Fruit fly (Drosophila melanogaster) whole organism, prepupa: Measurements from ENCODE around the gene tna.

ENCODE experiments used
- Blimp-1 ChIP-seq: fragments of 200-800 bp; sonication (Bioruptor generic); optimal IDR thresholded peaks from 3 replicates; lab custom pipeline; 2017; ENCODE audit warnings: missing biosample characterization, missing genetic modification characterization, mild to moderate bottlenecking, moderate library complexity, missing genetic modification reagents
- CG10669 ChIP-seq: fragments of 200-800 bp; sonication (Bioruptor generic); optimal IDR thresholded peaks from 3 replicates; lab custom pipeline; 2018; ENCODE audit warnings: missing biosample characterization, mild to moderate bottlenecking, missing genetic modification characterization, moderate library complexity
- CG11294 ChIP-seq: fragments of 200-800 bp; sonication (Bioruptor generic); IDR thresholded peaks from 2 replicates; pipeline ENCODE4 v1.3.6; 2022; ENCODE audit warnings: missing biosample characterization, missing genetic modification characterization
- CG11762 ChIP-seq: fragments of 200-800 bp; sonication (Bioruptor generic); optimal IDR thresholded peaks from 3 replicates; lab custom pipeline; 2016; ENCODE audit warnings: missing biosample characterization, missing genetic modification characterization; ENCODE audit not compliant: insufficient read depth
- CG11902 ChIP-seq: fragments of 200-800 bp; sonication (Bioruptor generic); optimal IDR thresholded peaks from 3 replicates; lab custom pipeline; 2016; ENCODE audit warnings: missing biosample characterization, missing genetic modification characterization
- CG15336 ChIP-seq: fragments of 200-800 bp; sonication (Bioruptor generic); IDR thresholded peaks from 2 replicates; pipeline ENCODE4 v1.3.6; 2022; ENCODE audit warnings: missing biosample characterization, missing genetic modification characterization
- CG16779 ChIP-seq: fragments of 200-800 bp; sonication (Bioruptor generic); optimal IDR thresholded peaks from 3 replicates; lab custom pipeline; 2017; ENCODE audit warnings: missing biosample characterization, mild to moderate bottlenecking, missing genetic modification characterization
- CG31627 ChIP-seq: fragments of 200-800 bp; sonication (Bioruptor generic); optimal IDR thresholded peaks from 3 replicates; lab custom pipeline; 2016; ENCODE audit warnings: missing biosample characterization, missing genetic modification characterization
- CG32006 ChIP-seq: fragments of 200-800 bp; sonication (Bioruptor generic); optimal IDR thresholded peaks from 3 replicates; lab custom pipeline; 2017; ENCODE audit warnings: missing biosample characterization, mild to moderate bottlenecking, missing genetic modification characterization
- CG34406 ChIP-seq: fragments of 200-800 bp; sonication (Bioruptor generic); optimal IDR thresholded peaks from 3 replicates; lab custom pipeline; 2016; ENCODE audit warnings: missing biosample characterization, missing genetic modification characterization
- CG3919 ChIP-seq: fragments of 200-800 bp; sonication (Bioruptor generic); optimal IDR thresholded peaks from 3 replicates; lab custom pipeline; 2016; ENCODE audit warnings: missing biosample characterization, missing genetic modification characterization
- CG4318 ChIP-seq: fragments of 200-800 bp; sonication (Bioruptor generic); optimal IDR thresholded peaks from 3 replicates; lab custom pipeline; 2017; ENCODE audit warnings: missing biosample characterization, mild to moderate bottlenecking, missing genetic modification characterization
- CG6163 ChIP-seq: fragments of 200-800 bp; sonication (Bioruptor generic); IDR thresholded peaks from 3 replicates; pipeline ENCODE4 v1.3.6; 2022; ENCODE audit warnings: missing biosample characterization, missing genetic modification characterization
- CG6276 ChIP-seq: fragments of 200-800 bp; sonication (Bioruptor generic); optimal IDR thresholded peaks from 2 replicates; lab custom pipeline; 2017; ENCODE audit warnings: missing biosample characterization, mild to moderate bottlenecking, missing genetic modification characterization
- CG6792 ChIP-seq: fragments of 200-800 bp; sonication (Bioruptor generic); optimal IDR thresholded peaks from 3 replicates; lab custom pipeline; 2016; ENCODE audit warnings: missing biosample characterization, missing genetic modification characterization
- CG6808 ChIP-seq: fragments of 200-800 bp; sonication (Bioruptor generic); optimal IDR thresholded peaks from 3 replicates; lab custom pipeline; 2017; ENCODE audit warnings: missing biosample characterization, missing genetic modification characterization, mild to moderate bottlenecking, moderate library complexity, missing genetic modification reagents
- CG6854 ChIP-seq: fragments of 200-800 bp; sonication (Bioruptor generic); optimal IDR thresholded peaks from 2 replicates; lab custom pipeline; 2017; ENCODE audit warnings: missing biosample characterization, mild to moderate bottlenecking, missing genetic modification characterization
- CG7368 ChIP-seq: fragments of 200-800 bp; sonication (Bioruptor generic); optimal IDR thresholded peaks from 3 replicates; lab custom pipeline; 2016; ENCODE audit warnings: missing biosample characterization, missing genetic modification characterization
- CG8119 ChIP-seq: fragments of 200-800 bp; sonication (Bioruptor generic); IDR thresholded peaks from 3 replicates; pipeline ENCODE4 v1.3.6; 2022; ENCODE audit warnings: missing biosample characterization, missing genetic modification characterization
- CG8319 ChIP-seq: fragments of 200-800 bp; sonication (Bioruptor generic); optimal IDR thresholded peaks from 3 replicates; lab custom pipeline; 2016; ENCODE audit warnings: missing biosample characterization, missing genetic modification characterization
- CG8632 ChIP-seq: fragments of 200-800 bp; sonication (Bioruptor generic); optimal IDR thresholded peaks from 3 replicates; lab custom pipeline; 2016; ENCODE audit warnings: missing biosample characterization, missing genetic modification characterization
- CG9139 ChIP-seq: fragments of 200-800 bp; sonication (Bioruptor generic); optimal IDR thresholded peaks from 3 replicates; lab custom pipeline; 2017; ENCODE audit warnings: missing biosample characterization, mild to moderate bottlenecking, missing genetic modification characterization
- Eip75B ChIP-seq: fragments of 200-800 bp; sonication (Bioruptor generic); optimal IDR thresholded peaks from 3 replicates; lab custom pipeline; 2016; ENCODE audit warnings: missing biosample characterization, missing genetic modification characterization
- Eip78C ChIP-seq: fragments of 200-800 bp; sonication (Bioruptor generic); peaks from one replicate; lab custom pipeline; 2016; ENCODE audit warnings: missing biosample characterization, missing genetic modification characterization
- Eip93F ChIP-seq: fragments of 200-800 bp; sonication (Bioruptor generic); optimal IDR thresholded peaks from 2 replicates; lab custom pipeline; 2016; ENCODE audit warnings: missing biosample characterization, mild to moderate bottlenecking, missing genetic modification characterization
- Ets21C ChIP-seq: fragments of 200-800 bp; sonication (Bioruptor generic); optimal IDR thresholded peaks from 3 replicates; lab custom pipeline; 2016; ENCODE audit warnings: missing biosample characterization, missing genetic modification characterization
- Ets96B ChIP-seq: fragments of 200-800 bp; optimal IDR thresholded peaks from 2 replicates; lab custom pipeline; 2019; ENCODE audit warnings: missing biosample characterization, mild to moderate bottlenecking, missing genetic modification characterization, moderate library complexity
- Gug ChIP-seq: fragments of 200-800 bp; sonication (Bioruptor generic); IDR thresholded peaks from 2 replicates; pipeline ENCODE4 v1.3.6; 2022; ENCODE audit warnings: missing biosample characterization, missing genetic modification characterization
- Hr38 ChIP-seq: sonication (Bioruptor generic); optimal IDR thresholded peaks from 2 replicates; lab custom pipeline; 2016; ENCODE audit warnings: missing biosample characterization, missing genetic modification characterization
- Hr39 ChIP-seq: fragments of 200-800 bp; sonication (Bioruptor generic); optimal IDR thresholded peaks from 2 replicates; lab custom pipeline; 2016; ENCODE audit warnings: missing biosample characterization, missing genetic modification characterization
- Hr4 ChIP-seq: fragments of 200-800 bp; sonication (Bioruptor generic); optimal IDR thresholded peaks from 3 replicates; lab custom pipeline; 2016; ENCODE audit warnings: missing biosample characterization, missing genetic modification characterization
- Lpt ChIP-seq: fragments of 200-800 bp; sonication (Bioruptor generic); optimal IDR thresholded peaks from 3 replicates; lab custom pipeline; 2016; ENCODE audit warnings: missing biosample characterization, missing genetic modification characterization
- Smox ChIP-seq: fragments of 200-800 bp; sonication (Bioruptor generic); optimal IDR thresholded peaks from 3 replicates; lab custom pipeline; 2016; ENCODE audit warnings: missing biosample characterization, missing genetic modification characterization
- Sox102F ChIP-seq: fragments of 200-800 bp; sonication (Bioruptor generic); optimal IDR thresholded peaks from 2 replicates; lab custom pipeline; 2016; ENCODE audit warnings: missing biosample characterization, mild to moderate bottlenecking, missing genetic modification characterization
- Sox14 ChIP-seq: fragments of 200-800 bp; sonication (Bioruptor generic); optimal IDR thresholded peaks from 3 replicates; lab custom pipeline; 2016; ENCODE audit warnings: missing biosample characterization, missing genetic modification characterization
- Sox15 ChIP-seq: fragments of 200-800 bp; sonication (Bioruptor generic); optimal IDR thresholded peaks from 3 replicates; lab custom pipeline; 2016; ENCODE audit warnings: missing biosample characterization, missing genetic modification characterization
- achi ChIP-seq: fragments of 200-800 bp; sonication (Bioruptor generic); optimal IDR thresholded peaks from 3 replicates; lab custom pipeline; 2016; ENCODE audit warnings: missing biosample characterization, missing genetic modification characterization
- acj6 ChIP-seq: fragments of 200-800 bp; sonication (Bioruptor generic); optimal IDR thresholded peaks from 3 replicates; lab custom pipeline; 2016; ENCODE audit warnings: missing biosample characterization, missing genetic modification characterization
- cyc ChIP-seq: fragments of 200-800 bp; sonication (Bioruptor generic); optimal IDR thresholded peaks from 3 replicates; lab custom pipeline; 2016; ENCODE audit warnings: missing biosample characterization, missing genetic modification characterization
- dsx ChIP-seq: fragments of 200-800 bp; optimal IDR thresholded peaks from 3 replicates; lab custom pipeline; 2019; ENCODE audit warnings: missing biosample characterization, mild to moderate bottlenecking, missing genetic modification characterization, moderate library complexity; ENCODE audit not compliant: poor library complexity, severe bottlenecking
- eg ChIP-seq: fragments of 200-800 bp; sonication (Bioruptor generic); IDR thresholded peaks from 3 replicates; pipeline ENCODE4 v1.3.6; 2022; ENCODE audit warnings: missing biosample characterization, missing genetic modification characterization
- esn ChIP-seq: fragments of 200-800 bp; sonication (Bioruptor generic); optimal IDR thresholded peaks from 2 replicates; lab custom pipeline; 2016; ENCODE audit warnings: missing biosample characterization, mild to moderate bottlenecking, missing genetic modification characterization, moderate library complexity
- fd85E ChIP-seq: fragments of 200-800 bp; sonication (Bioruptor generic); optimal IDR thresholded peaks from 3 replicates; lab custom pipeline; 2016; ENCODE audit warnings: missing biosample characterization, missing genetic modification characterization
- fkh ChIP-seq: fragments of 200-800 bp; sonication (Bioruptor generic); optimal IDR thresholded peaks from 3 replicates; lab custom pipeline; 2017; ENCODE audit warnings: missing biosample characterization, mild to moderate bottlenecking, missing genetic modification characterization, moderate library complexity
- lz ChIP-seq: fragments of 200-800 bp; sonication (Bioruptor generic); optimal IDR thresholded peaks from 3 replicates; lab custom pipeline; 2016; ENCODE audit warnings: missing biosample characterization, missing genetic modification characterization
- net ChIP-seq: fragments of 200-800 bp; sonication (Bioruptor generic); optimal IDR thresholded peaks from 3 replicates; lab custom pipeline; 2016; ENCODE audit warnings: missing biosample characterization, missing genetic modification characterization
- pdm3 ChIP-seq: fragments of 200-800 bp; sonication (Bioruptor generic); optimal IDR thresholded peaks from 3 replicates; lab custom pipeline; 2016; ENCODE audit warnings: missing biosample characterization, missing genetic modification characterization
- salr ChIP-seq, 2 experiments: fragments of 200-800 bp; sonication (Bioruptor generic); optimal IDR thresholded peaks; 3 replicates each; lab custom pipeline; 2016 to 2018; ENCODE audit warnings: missing biosample characterization in 2 of 2, missing genetic modification characterization in 2 of 2, mild to moderate bottlenecking in 1 of 2
- spab ChIP-seq: fragments of 200-800 bp; sonication (Bioruptor generic); optimal IDR thresholded peaks from 2 replicates; lab custom pipeline; 2017; ENCODE audit warnings: missing biosample characterization, mild to moderate bottlenecking, missing genetic modification characterization, missing genetic modification reagents
- ss ChIP-seq, 2 experiments: fragments of 200-800 bp; sonication (Bioruptor generic); optimal IDR thresholded peaks; 2 replicates in 1 of 2; 3 replicates in 1 of 2; lab custom pipeline; 2017 to 2018; ENCODE audit warnings: mild to moderate bottlenecking in 2 of 2, missing biosample characterization in 2 of 2, missing genetic modification characterization in 2 of 2, moderate library complexity in 1 of 2
- svp ChIP-seq: fragments of 200-800 bp; sonication (Bioruptor generic); peaks from one replicate; lab custom pipeline; 2016; ENCODE audit warnings: missing biosample characterization, missing genetic modification characterization
- vri ChIP-seq: fragments of 200-800 bp; sonication (Bioruptor generic); optimal IDR thresholded peaks from 3 replicates; lab custom pipeline; 2016; ENCODE audit warnings: missing biosample characterization, mild to moderate bottlenecking, missing genetic modification characterization

tna gene

DNA sequence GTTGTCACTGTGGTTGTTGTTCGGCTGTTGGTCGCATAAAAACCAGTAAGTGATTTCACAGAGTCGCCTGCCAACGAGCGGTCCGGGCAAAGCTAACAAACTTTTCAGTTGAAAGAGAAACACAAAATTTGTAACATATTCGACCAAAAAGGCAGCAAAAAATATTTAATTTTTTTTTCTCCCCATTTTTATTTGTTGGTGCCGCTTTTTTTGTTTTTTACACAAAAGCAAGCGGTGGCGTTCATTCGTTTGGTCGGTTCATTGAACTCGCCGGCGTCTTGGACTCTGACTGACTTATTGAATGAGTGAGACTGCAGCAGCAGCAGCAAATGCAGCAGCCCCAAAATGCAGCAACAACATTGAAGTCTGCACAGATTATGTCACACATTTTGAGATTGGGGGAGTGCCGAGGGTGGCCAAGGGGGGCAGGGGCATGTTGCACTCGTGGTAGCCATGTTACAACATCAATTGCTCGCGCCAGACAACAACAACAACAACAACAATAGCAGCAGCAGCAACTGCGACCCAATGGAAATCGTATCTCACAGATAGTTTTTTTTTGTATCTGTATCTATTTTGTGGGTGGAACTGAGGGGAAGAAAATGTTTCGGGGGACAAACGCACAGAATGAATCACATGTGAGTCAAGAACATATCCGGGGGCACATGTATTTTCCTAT, 47.5 kb upstream of the tna start:
- no peak for TF ChIP-seq CG7368
- TF ChIP-seq dsx, result no peak
- peak; percentile 31 for TF ChIP-seq Eip78C
- no peak for TF ChIP-seq CG16779 (tag; lab: Kevin White, UChicago)
- peak; percentile 78 for TF ChIP-seq eg (GFP tag; lab: Robert Waterston, UW)
- TF ChIP-seq CG11902 (GFP tag; lab: Kevin White, UChicago), result no peak
- TF ChIP-seq Ets21C (GFP tag; lab: Kevin White, UChicago), result no peak
- no peak for TF ChIP-seq achi
- TF ChIP-seq spab (GFP tag; lab: Kevin White, UChicago), result no peak
- TF ChIP-seq CG6276 (GFP tag; lab: Kevin White, UChicago), result peak; percentile 77
- 0 out of 2 replicates have a peak, but pooled peaks have one; percentile 11 for TF ChIP-seq CG11294 (GFP tag; lab: Robert Waterston, UW)
- TF ChIP-seq CG8119 (GFP tag; lab: Robert Waterston, UW), result peak; percentile 79
- TF ChIP-seq vri (GFP tag; lab: Kevin White, UChicago), result peak; percentile 12
- TF ChIP-seq CG6808, result no peak
- TF ChIP-seq Blimp-1 (GFP tag; lab: Kevin White, UChicago), result no peak
- TF ChIP-seq Eip93F (GFP tag; lab: Kevin White, UChicago), result no peak
- peak; percentile 54 for TF ChIP-seq CG6854 (GFP tag; lab: Kevin White, UChicago)
- no peak for TF ChIP-seq CG9139 (GFP tag; lab: Kevin White, UChicago)
- TF ChIP-seq CG6792 (GFP tag; lab: Kevin White, UChicago), result no peak
- TF ChIP-seq Gug, result no peak
- no peak for TF ChIP-seq lz (GFP tag; lab: Kevin White, UChicago)
- TF ChIP-seq CG31627 (GFP tag; lab: Kevin White, UChicago), result no peak
- no peak for TF ChIP-seq net (GFP tag; lab: Kevin White, UChicago)
- no peak for TF ChIP-seq acj6 (GFP tag; lab: Kevin White, UChicago)
- TF ChIP-seq Hr39 (GFP tag; lab: Kevin White, UChicago), result no peak
- no peak for TF ChIP-seq Ets96B
- TF ChIP-seq CG32006 (GFP tag; lab: Kevin White, UChicago), result no peak
- TF ChIP-seq CG15336 (GFP tag; lab: Robert Waterston, UW), result peak; percentile 62
- no peak for TF ChIP-seq fd85E (GFP tag; lab: Kevin White, UChicago)
- TF ChIP-seq CG10669 (GFP tag; lab: Kevin White, UChicago), result no peak
- no peak for TF ChIP-seq Lpt (GFP tag; lab: Kevin White, UChicago)
- no peak for TF ChIP-seq CG11762
- TF ChIP-seq salr (GFP tag; optimal IDR thresholded peaks at IDR 0.05; lab: Kevin White, UChicago), result no peak
- TF ChIP-seq CG8319, result no peak
- TF ChIP-seq Sox14, result no peak
- TF ChIP-seq pdm3, result no peak
- TF ChIP-seq Hr4, result no peak
- TF ChIP-seq Eip75B (GFP tag; lab: Kevin White, UChicago), result no peak
- TF ChIP-seq CG34406, result no peak
- TF ChIP-seq CG6163 (GFP tag; lab: Robert Waterston, UW), result peak; percentile 44; the same call in 1 of the 3 replicates
- TF ChIP-seq cyc (GFP tag; lab: Kevin White, UChicago), result no peak
- TF ChIP-seq Hr38 (GFP tag; lab: Kevin White, UChicago), result no peak
- peak; percentile 11 for TF ChIP-seq Sox102F (GFP tag; lab: Kevin White, UChicago)
- TF ChIP-seq ss (GFP tag; optimal IDR thresholded peaks at IDR 0.05; lab: Kevin White, UChicago), result no peak
- TF ChIP-seq Smox, result no peak
- TF ChIP-seq CG3919, result no peak
- TF ChIP-seq fkh, result no peak
- no peak for TF ChIP-seq CG4318 (GFP tag; lab: Kevin White, UChicago)
- TF ChIP-seq esn, result no peak
- TF ChIP-seq Sox15 (GFP tag; lab: Kevin White, UChicago), result no peak
- TF ChIP-seq CG8632, result no peak
- TF ChIP-seq svp (GFP tag; lab: Kevin White, UChicago), result peak; percentile 50
